Fruit fly (Drosophila melanogaster): ENCODE results near the gene CG7903.

CG7903 gene

DNA sequence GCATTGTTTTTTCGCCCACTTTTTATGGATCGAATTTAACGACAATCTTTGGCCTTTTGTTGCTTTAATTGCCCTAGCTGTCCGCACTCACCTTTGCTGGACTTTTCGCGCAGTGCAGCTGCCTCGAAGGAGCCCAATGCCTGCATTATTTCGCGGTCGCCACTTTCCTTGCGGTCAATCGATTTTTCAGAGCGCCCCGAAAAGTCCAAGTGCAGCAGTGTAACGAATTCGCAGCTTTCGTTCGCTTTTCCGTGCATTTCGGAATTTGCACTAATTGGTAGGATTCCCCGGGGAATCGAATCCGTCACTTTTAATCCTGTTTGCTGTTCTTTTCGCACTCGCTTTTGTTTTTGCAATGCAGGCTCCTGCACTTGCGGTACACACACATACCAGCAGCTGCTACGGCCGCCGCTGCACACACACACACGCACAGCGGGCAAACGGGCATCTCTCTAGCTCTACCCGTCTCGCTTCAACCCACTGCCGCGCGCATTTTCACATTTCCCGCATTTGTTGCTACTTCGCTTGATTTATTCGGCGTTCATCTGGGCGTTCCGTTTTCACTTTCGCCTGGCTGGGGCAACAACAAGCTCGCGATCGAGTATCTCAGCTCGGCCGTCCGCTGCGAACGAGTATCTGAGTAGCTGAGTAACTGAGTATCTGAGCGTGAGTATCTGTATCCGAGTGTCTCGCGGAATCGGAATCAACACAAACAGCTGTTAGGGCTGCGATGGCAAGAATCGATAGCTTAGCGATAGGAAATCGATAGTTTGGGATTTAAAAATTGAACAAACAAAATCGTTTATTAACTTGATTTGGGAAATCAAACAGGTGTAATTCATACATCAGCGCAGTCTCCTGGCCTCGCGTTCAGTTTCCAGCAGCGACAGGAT is 26.8 kb upstream of the CG7903 start, which contains the start of gene Mgat2:
TSS of gene Mgat2 (minus strand) at position 663 of the 893 bp plus-strand sequence.
- TF ChIP-seq pan (optimal IDR thresholded peaks at IDR 0.05) (no peak), psq (optimal IDR thresholded peaks at IDR 0.05) (no peak), Dll (optimal IDR thresholded peaks at IDR 0.05) (no peak), CG8478 (optimal IDR thresholded peaks at IDR 0.05) (no peak), usp (GFP tag; optimal IDR thresholded peaks at IDR 0.05) (no peak), EcR (GFP tag; optimal IDR thresholded peaks at IDR 0.05) (no peak)

DNA sequence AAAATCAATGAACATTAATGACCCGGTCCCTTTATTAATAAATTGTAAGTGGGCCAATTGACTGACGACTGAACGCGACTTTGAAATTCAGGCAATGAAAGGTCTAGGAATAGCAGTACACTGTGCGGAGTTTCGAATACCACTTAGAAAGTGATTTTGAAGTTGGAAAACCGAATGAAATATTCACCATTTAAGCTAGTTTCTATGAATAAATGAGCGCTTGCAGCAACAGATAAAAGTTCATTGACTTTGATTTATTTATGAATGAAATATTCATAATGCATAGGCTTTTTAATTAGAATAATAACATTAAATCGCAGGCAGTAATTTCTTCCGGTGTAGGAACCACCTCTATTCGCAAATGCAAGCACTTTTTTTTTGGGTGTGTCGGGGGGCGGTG is 26.0 kb upstream of the CG7903 start:
- TF ChIP-seq usp (GFP tag; optimal IDR thresholded peaks at IDR 0.05), result no peak
- no peak for TF ChIP-seq EcR (GFP tag; optimal IDR thresholded peaks at IDR 0.05)
- no peak for TF ChIP-seq CG8478 (optimal IDR thresholded peaks at IDR 0.05)
- no peak for TF ChIP-seq psq (optimal IDR thresholded peaks at IDR 0.05)
- no peak for TF ChIP-seq pan (optimal IDR thresholded peaks at IDR 0.05)
- no peak for TF ChIP-seq Dll (optimal IDR thresholded peaks at IDR 0.05)

DNA sequence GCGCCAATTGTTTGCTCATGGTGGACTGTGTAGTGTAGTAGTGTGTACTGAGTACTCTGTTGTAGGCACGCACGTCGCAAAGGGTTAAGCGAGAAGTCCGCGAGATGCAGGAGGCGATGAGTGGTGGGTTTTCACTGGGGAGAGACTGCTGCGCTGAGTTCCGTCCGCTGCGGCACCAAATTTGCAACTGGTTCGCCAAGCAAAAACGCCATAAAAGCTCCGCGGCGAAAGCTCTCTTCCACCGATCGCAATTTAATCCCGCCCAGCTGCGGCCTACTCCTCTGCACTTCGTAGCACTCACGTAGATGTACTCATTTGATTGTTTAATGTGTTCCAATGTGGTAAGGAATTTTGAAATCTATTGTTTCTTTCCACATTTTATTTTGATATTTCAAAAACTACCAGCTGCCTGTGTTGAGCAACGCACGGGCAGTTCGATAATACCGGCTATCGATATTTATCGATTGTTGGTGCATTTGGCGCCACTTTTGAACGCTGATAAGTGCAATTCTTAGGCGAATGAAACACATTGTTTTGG is 20.0 kb upstream of the CG7903 start, which contains the start of gene CG7920:
TSS of gene CG7920 (minus strand) at position 308 of the 538 bp plus-strand sequence.
- no peak for TF ChIP-seq psq (optimal IDR thresholded peaks at IDR 0.05)
- TF ChIP-seq pan (optimal IDR thresholded peaks at IDR 0.05), result no peak
- TF ChIP-seq EcR (GFP tag; optimal IDR thresholded peaks at IDR 0.05), result no peak
- no peak for TF ChIP-seq CG8478 (optimal IDR thresholded peaks at IDR 0.05)
- no peak for TF ChIP-seq Dll (optimal IDR thresholded peaks at IDR 0.05)
- TF ChIP-seq usp (GFP tag; optimal IDR thresholded peaks at IDR 0.05), result no peak

DNA sequence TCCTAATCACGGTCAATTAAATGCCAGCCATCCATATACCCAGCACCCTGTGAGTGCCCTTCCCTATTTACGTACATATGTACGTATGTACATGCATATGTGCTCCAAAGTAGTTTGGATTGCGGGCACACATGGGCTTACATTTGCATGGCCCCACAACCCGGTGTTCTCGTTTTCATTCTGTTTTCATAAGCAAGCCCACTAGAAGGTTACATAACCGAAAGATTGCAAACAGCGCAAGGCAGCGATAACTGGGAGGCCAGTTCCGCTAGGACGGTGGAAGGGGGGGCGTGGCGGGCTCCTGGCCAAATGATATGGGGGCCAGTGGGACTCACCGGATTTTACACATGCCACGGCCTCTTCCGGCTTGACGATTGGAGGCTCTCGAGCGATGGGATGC is 19.4 kb upstream of the CG7903 start:
- TF ChIP-seq psq (optimal IDR thresholded peaks at IDR 0.05), result no peak

DNA sequence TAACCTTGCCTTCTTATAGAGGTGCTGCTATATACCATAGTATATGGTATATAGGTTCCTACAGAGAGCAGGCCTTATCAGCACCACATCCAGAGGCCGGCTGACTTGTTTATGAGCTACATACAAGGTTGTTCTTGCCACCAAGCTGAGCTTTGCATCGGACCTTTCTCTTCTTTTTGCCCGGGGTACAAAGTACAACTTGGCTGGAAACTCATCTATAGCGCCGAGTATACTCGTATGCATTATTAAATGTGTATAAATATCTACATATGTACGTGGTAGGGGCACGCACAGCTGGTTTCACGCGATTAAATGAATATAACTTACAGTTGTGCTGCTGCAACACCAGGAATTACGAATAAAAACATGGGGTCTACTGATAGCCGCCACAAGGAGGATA is 18.9 kb upstream of the CG7903 start:
- no peak for TF ChIP-seq CG8478 (optimal IDR thresholded peaks at IDR 0.05)
- TF ChIP-seq psq (optimal IDR thresholded peaks at IDR 0.05), result no peak
- no peak for TF ChIP-seq EcR (GFP tag; optimal IDR thresholded peaks at IDR 0.05)
- TF ChIP-seq usp (GFP tag; optimal IDR thresholded peaks at IDR 0.05), result no peak
- TF ChIP-seq Dll (optimal IDR thresholded peaks at IDR 0.05), result no peak
- TF ChIP-seq pan (optimal IDR thresholded peaks at IDR 0.05), result no peak

DNA sequence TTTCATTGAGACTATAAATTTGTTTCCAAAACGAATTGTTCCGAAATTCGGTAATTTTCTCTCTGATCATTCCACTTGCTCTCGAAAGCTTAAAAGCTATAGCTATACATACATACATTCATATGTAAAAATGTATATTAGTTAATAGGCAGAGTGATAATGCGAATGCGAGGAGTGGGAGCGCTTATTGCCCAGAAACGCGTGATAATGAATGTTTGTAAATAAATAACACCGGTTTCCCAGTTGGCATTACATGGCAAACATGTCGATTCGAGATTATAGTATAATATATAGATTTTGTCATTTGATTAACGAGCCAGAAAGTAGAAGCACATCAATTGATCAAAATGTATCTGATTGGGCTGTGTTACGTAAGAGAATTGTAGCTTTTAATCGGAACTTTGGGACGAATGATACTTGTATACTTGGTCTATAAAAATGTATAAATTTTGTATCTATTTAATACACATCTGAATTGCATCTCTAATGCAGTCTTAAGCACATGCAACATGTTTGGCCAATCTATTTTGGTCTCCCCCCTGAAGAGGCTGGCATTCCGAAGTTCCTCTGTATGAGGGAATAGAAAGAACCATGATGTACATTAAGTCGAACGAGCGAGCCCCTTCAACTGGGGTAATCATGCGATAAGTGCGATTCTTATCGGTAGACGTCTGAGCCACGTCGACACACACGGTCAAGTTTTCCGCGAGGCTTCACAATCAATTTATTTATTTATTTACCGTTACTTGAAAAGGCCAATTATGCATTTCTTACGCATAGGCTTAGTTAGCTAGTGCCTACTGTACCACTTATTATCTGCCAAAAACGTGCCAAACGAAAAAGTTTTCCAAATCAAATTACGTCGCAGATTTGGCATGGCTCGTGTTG is 17.8 kb upstream of the CG7903 start:
- no peak for TF ChIP-seq CG8478 (optimal IDR thresholded peaks at IDR 0.05)

DNA sequence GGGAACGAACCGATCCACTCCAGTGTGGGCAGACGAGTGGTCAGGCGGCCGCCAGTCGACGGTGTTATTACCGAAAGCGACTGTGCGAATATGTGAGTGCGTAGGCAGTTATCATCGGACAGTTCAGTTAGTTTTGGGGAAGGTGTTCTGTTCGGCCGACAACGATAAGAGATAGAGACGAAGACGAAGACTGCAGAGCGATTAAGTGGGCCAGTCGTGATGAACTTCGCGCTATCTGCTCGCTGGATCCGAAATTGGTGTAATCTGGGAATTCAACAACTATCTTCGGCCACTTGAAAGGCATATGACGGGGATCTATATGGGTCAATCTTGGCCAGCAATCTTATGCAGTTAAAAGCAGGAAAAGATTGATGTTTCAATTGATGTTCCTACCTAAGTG is 14.1 kb upstream of the CG7903 start, which contains the start of gene CG7912:
TSS of gene CG7912 (minus strand) at position 17 of the 400 bp plus-strand sequence.
- TF ChIP-seq usp (GFP tag; optimal IDR thresholded peaks at IDR 0.05) (no peak), psq (optimal IDR thresholded peaks at IDR 0.05) (no peak), pan (optimal IDR thresholded peaks at IDR 0.05) (no peak), EcR (GFP tag; optimal IDR thresholded peaks at IDR 0.05) (no peak), Dll (optimal IDR thresholded peaks at IDR 0.05) (no peak), CG8478 (optimal IDR thresholded peaks at IDR 0.05) (no peak)

DNA sequence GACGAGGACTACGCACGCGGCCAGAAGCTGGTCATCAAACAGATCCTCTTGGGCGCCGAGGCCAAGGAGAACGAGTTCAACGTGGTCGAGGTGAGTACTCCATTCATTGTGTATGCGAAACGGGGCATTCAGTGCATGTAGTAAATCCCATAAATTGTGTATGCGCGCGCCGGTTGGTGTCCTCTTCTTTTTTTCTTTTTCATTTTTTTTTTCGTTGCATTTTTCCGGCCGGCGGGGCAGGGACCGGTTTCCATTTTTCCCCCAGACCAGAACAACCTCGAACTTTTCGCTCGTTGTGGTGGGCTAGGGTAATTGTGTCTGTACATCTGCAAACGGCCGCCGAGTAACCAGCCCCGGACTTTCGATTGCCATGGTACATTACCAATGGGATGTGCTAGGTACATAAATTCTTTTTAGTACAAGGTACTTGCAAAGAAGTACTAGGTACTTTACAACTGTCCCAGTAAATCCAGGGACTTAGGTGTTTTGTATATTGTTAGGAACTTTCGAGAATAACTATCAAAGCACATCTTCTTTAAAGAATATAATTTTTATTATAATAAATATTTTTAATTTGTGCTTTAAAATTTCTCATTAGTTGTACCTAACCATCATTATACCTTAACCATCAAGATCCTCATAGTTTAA is 10.4 kb upstream of the CG7903 start:
- TF ChIP-seq CG8478 (optimal IDR thresholded peaks at IDR 0.05) (no peak), EcR (GFP tag; optimal IDR thresholded peaks at IDR 0.05) (no peak), Dll (optimal IDR thresholded peaks at IDR 0.05) (no peak), usp (GFP tag; optimal IDR thresholded peaks at IDR 0.05) (no peak), psq (optimal IDR thresholded peaks at IDR 0.05) (no peak), pan (optimal IDR thresholded peaks at IDR 0.05) (no peak)

DNA sequence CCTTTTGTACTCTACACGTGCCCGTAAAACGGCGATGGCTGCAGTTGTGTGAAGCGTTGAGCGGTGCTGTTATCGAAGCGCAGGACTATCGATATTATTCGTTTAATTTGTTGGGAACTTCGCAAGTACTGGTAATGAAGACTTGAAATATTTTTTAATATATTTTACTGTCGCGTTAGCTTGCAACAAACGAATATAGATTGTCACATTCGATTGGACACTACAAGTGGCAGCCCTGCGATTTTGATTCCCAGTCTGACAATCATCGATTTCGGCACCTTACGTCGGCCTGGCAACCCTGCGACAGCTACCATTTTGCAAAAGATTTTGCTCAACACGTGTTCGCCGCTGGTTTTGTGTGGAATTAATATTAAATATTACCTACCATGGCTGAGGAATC is 9.6 kb upstream of the CG7903 start, which contains the start of the genes Nlp and Nph:
TSS of gene Nlp (plus strand) at position 138 of the 400 bp plus-strand sequence.
TSS of gene Nph (minus strand) at position 214 of the 400 bp plus-strand sequence.
- TF ChIP-seq pan (optimal IDR thresholded peaks at IDR 0.05) (no peak), CG8478 (optimal IDR thresholded peaks at IDR 0.05) (no peak), usp (GFP tag; optimal IDR thresholded peaks at IDR 0.05) (no peak), EcR (GFP tag; optimal IDR thresholded peaks at IDR 0.05) (no peak), Dll (optimal IDR thresholded peaks at IDR 0.05) (no peak), psq (optimal IDR thresholded peaks at IDR 0.05) (no peak)

DNA sequence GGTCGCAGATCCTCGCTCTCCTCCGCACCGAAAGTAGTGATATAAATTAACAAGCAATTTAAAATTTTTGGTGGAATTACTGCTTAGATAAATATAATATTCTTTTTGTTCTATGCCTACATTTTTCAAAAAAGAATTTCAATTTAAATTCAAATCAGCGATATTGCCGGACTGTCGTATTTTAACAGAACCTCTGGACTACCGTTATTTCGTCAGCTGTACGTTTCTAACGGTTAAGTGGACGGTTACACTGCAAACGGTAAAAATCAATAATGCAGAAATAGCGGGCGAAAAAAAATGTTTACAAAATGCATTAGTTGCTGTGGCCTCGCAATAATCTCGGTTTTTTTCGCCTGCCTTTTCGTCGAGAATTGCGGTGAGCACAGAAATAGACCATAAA is 5.3 kb upstream of the CG7903 start, which contains the start of gene Tace:
TSS of gene Tace (plus strand) at position 245 of the 400 bp plus-strand sequence.
- TF ChIP-seq CG8478 (optimal IDR thresholded peaks at IDR 0.05), result no peak
- no peak for TF ChIP-seq psq (optimal IDR thresholded peaks at IDR 0.05)
- TF ChIP-seq EcR (GFP tag; optimal IDR thresholded peaks at IDR 0.05), result no peak
- TF ChIP-seq pan (optimal IDR thresholded peaks at IDR 0.05), result no peak
- TF ChIP-seq usp (GFP tag; optimal IDR thresholded peaks at IDR 0.05), result no peak
- TF ChIP-seq Dll (optimal IDR thresholded peaks at IDR 0.05), result no peak

DNA sequence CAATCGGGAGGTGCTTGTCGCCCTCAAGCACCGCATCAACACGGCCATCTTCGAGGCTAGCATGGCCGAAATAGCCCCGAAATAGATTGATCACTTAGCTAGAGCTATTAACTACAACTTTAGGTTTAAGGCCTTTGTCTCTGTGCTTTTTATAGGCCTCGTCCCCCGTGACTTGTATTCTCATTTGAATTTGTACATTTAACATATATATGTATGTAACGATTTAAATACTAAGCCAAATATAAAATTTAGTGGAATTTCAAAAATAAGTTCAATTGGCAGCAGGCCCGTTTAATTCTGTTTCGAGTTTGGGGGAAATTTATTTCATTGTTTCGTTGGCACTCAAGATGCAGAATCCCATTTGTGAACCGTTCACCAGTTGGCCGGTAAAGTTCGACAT is 4.5 kb upstream of the CG7903 start, which contains the start of gene CG34298:
TSS of gene CG34298 (plus strand) at position 301 of the 400 bp plus-strand sequence.
- TF ChIP-seq pan (optimal IDR thresholded peaks at IDR 0.05) (no peak), CG8478 (optimal IDR thresholded peaks at IDR 0.05) (no peak), psq (optimal IDR thresholded peaks at IDR 0.05) (no peak), usp (GFP tag; optimal IDR thresholded peaks at IDR 0.05) (no peak), Dll (optimal IDR thresholded peaks at IDR 0.05) (no peak), EcR (GFP tag; optimal IDR thresholded peaks at IDR 0.05) (no peak)
